Worm (Caenorhabditis elegans) whole organism, dauer: ENCODE data around the gene snt-3.

ENCODE experiments used
- unc-62 ChIP-seq: sonication (generic microtip); optimal IDR thresholded peaks from 2 replicates; lab custom pipeline; 2017; ENCODE audit warnings: missing biosample characterization, missing genetic modification reagents, missing genetic modification characterization

snt-3 gene

DNA sequence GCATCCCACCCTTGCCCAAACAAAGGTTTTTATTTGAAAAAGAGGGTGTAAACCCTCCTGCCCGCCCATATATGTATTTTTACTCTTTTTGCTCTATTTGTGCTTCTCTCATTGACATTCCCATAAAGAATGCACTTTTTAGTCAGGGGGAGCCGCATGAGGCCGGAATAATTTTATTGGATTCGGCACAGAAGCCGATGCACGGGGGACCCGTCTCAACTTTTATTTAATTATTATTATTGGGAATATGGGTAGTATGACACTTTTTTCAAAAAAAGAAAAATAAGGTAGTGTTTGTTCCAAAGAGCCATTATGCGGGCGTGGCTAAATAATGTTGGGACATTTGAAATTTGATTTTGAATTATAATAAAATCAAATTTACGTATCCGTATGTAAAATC lies 8.8 kb downstream of the snt-3 start:
- TF ChIP-seq unc-62 (GFP tag; lab: Kevin White, UChicago) = no peak

ce11 chrV:1358051-1358450 lies 12.8 kb downstream of the snt-3 start, which contains the start of gene Y75B7AL.2:
TSS of gene Y75B7AL.2 (minus strand) at chrV:1358151.
- no peak for TF ChIP-seq unc-62 (GFP tag; lab: Kevin White, UChicago)

DNA sequence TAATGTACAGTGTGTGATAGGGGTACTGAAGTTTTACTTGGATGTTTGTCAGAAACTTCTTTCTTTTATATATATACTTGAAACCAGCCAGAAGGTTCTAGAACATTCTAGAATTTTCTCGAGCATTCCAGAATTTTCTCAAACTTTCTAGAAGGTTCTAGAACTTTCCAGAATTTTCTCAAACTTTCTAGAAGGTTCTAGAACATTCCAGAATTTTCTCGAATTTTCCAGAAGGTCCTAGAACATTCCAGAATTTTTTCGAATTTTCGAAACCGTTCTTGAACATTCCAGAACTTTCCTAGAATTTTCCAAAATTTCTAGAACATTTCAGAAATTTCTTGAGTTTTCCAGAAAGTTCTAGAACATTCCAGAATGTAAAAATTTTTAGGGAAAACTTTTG lies 15.5 kb downstream of the snt-3 start:
- no peak for TF ChIP-seq unc-62 (GFP tag; lab: Kevin White, UChicago)

ce11 chrV:1352321-1352720 lies 18.5 kb downstream of the snt-3 start:
- no peak for TF ChIP-seq unc-62 (GFP tag; lab: Kevin White, UChicago)

- TF ChIP-seq unc-62 (GFP tag; lab: Kevin White, UChicago) = no peak
These were observed 19.0 kb downstream of the snt-3 start, which contains the start of gene glb-33 for ce11 chrV:1351826-1352225. TSS of gene glb-33 (plus strand) at chrV:1352126.

ce11 chrV:1349802-1350201 lies 21.0 kb downstream of the snt-3 start:
- TF ChIP-seq unc-62 (GFP tag; lab: Kevin White, UChicago) = no peak

DNA sequence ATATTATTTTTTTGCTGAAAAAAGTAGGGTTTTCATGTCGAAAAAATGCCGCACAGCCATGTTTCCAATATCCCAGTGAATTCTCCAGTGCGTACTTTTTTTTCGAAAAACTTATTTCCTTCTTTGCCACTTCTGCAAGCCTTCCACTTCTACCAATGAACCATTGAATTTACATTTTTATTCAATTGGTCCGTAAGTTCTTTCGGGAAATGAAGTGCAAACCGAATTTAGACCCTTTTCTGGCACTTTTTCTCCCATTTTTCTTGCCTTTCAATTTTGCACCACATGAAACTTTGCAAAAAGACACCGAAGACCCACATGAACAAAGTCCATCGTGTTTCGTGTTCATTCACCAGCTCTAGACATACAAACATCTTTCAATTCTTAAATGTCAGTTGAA lies 28.1 kb downstream of the snt-3 start:
- no peak for TF ChIP-seq unc-62 (GFP tag; lab: Kevin White, UChicago)

DNA sequence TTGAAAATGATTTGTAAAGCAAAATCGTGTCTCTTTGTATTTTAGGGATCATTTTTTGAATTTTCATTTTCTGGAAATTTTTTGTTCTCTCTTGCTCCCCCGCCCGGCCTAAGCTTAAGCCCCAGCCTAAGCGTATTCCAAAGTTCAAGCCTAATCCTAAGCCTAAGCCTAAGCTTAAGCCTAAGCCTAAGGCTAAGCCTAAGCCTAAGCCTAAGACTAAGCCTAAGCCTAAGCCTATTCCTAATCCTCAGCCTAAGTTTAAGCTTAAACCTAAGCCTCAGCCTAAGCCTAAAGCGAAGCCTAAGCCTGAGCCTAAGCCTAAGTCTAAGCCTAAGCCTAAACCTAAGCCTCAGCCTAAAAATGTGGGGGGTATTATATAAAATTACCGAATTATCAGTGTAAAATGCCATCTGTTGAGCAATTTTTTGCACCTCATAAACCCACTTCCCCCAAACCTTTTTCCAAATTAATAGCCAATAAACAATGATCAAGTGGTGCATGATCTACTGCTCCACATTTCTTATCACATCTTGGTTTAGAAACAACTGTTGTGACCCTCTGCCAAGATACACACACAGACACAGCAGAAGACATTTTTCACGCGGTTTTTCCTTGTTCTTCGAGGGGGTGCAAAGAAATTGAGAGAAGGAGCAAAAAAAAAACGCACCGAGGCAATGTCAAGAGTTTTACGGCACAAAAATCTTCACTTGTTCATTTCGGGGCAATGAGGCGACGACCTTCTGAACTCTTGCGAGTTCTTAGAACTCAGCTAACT lies 29.4 kb downstream of the snt-3 start:
- no peak for TF ChIP-seq unc-62 (GFP tag; lab: Kevin White, UChicago)

DNA sequence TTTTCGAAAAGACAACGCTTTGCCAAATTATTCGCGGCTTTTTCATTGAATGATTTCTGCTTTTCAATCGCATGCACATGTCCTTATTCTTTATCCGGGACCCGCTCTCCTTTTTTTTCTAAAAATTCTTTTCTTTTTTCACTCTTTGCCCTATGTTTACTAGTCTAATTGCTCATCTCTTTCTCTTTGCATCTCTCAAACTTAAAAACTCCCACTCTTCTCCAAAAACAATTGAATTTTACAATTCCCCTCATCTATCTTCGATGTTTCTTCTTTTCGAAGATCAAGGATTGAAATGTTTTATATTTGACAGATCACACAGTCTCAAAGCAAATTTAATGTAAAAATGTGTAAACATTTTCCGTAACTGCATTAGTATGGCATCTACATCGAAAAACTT lies 33.1 kb downstream of the snt-3 start:
- TF ChIP-seq unc-62 (GFP tag; lab: Kevin White, UChicago) = no peak

ce11 chrV:1335896-1336295 lies 34.9 kb downstream of the snt-3 start:
- TF ChIP-seq unc-62 (GFP tag; lab: Kevin White, UChicago) = no peak

- TF ChIP-seq unc-62 (GFP tag; lab: Kevin White, UChicago) = no peak
These were observed 43.5 kb downstream of the snt-3 start for ce11 chrV:1327317-1327716.

- TF ChIP-seq unc-62 (GFP tag; lab: Kevin White, UChicago) = no peak
These were observed 44.7 kb downstream of the snt-3 start for ce11 chrV:1326067-1326466.

DNA sequence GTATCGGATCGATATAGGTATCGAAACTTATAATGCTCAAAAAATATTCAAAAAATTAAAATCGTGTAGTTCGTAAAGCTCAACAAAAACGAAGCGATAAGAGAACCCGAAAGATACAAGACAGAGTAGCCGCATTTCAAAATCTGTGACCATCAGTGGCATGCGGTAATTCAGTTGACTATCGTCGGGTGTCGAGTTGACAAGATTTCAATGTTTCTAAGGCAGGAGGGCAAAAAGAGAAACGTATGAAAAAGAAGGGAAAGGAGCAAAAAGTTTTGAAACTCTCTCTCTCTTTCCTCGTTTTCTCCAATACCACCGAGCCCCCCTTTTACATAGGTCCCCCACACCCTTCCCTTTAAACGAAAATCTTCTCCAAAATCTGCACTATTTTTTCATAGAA lies 49.0 kb downstream of the snt-3 start:
- no peak for TF ChIP-seq unc-62 (GFP tag; lab: Kevin White, UChicago)

DNA sequence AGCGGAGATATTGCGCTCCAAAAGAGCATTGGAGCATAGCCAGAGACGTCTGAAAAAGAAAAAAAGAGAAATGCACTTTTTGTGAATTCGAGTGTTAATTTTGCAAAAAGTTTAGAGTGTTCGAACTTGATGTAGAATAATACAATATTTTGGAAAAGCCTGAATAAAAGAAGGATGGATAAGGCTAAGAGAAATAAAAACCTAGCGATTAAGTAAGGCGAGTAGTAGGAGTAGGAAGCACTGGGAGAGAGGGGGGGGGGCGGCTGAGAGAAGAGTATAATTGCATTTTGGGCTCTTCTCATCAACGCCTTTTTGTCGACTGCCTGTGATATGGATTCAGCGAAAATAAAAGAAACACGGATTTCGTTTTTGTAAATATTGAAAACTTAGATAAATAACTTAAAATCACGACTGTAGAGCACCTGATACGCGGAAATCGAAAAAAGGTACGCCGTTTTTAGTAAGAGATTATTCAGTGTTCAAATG lies 52.9 kb downstream of the snt-3 start, which contains the start of gene F16B3.3:
Gene F16B3.3, minus strand, starts transcription at position 51 of the 486 bp plus-strand sequence.
- no peak for TF ChIP-seq unc-62 (GFP tag; lab: Kevin White, UChicago)

ce11 chrV:1314819-1315218 lies 56.0 kb downstream of the snt-3 start, which contains the start of gene F16B3.2:
TSS of gene F16B3.2 (plus strand) at chrV:1315119.
- no peak for TF ChIP-seq unc-62 (GFP tag; lab: Kevin White, UChicago)

- TF ChIP-seq unc-62 (GFP tag; lab: Kevin White, UChicago) = no peak
These were observed 57.5 kb downstream of the snt-3 start for ce11 chrV:1313274-1313673.
